Fruit fly (Drosophila melanogaster) S2 (cell line): ENCODE measurements around the gene CG43121.

ENCODE experiments used
- CG8478 ChIP-seq: fragments of >200 bp; optimal IDR thresholded peaks from 2 replicates; lab custom pipeline; 2018
- CTCF ChIP-seq, 2 experiments: fragments of >200 bp; optimal IDR thresholded peaks; 2 replicates each; lab custom pipeline; 2018

dm6 chr3L:14639778-14640177, 32.5 kb downstream of the CG43121 start:
- TF ChIP-seq CTCF (optimal IDR thresholded peaks at IDR 0.05; lab: Kevin White, UChicago) (no peak), CG8478 (lab: Kevin White, UChicago) (no peak)
